Worm (Caenorhabditis elegans): ENCODE data around the gene epic-1.

Gene epic-1

DNA sequence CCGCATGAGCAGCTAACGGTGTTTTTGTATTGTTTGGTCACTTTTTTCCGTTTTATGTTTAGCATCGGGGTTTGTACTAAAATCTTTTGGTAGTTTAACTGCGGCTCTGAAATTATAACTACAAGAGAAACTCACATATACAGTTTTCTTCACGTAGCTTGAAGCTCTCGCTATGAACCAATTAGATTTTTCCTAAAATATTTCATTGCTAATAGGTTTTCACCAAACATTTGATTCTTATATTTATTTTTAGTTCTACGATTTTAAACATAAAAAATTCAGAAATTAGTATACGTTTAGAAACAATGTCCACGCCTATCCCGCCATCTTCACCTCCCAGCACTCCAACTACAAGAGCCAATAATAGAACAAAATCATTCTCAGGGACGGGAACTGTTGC is 44.3 kb downstream of the epic-1 start, which contains the start of gene C06A12.3:
C06A12.3 (plus strand) TSS at position 301 of the 400 bp plus-strand sequence.
- TF ChIP-seq somi-1 (GFP tag; optimal IDR thresholded peaks at IDR 0.05): no peak
- no peak for TF ChIP-seq bed-1 (GFP tag; IDR thresholded peaks at IDR 0.05)
- TF ChIP-seq rec-8 (tag; optimal IDR thresholded peaks at IDR 0.05): no peak
- no peak for TF ChIP-seq F39B2.1 (GFP tag; IDR thresholded peaks at IDR 0.05)
- no peak for TF ChIP-seq him-1 (tag; optimal IDR thresholded peaks at IDR 0.05)
- TF ChIP-seq xnd-1 (tag; optimal IDR thresholded peaks at IDR 0.05): no peak
- no peak for TF ChIP-seq K11D2.4 (GFP tag; IDR thresholded peaks at IDR 0.05)
- TF ChIP-seq attf-3 (GFP tag; conservative IDR thresholded peaks at IDR 0.05): no peak
- TF ChIP-seq ceh-40 (GFP tag; IDR thresholded peaks at IDR 0.05): no peak
- no peak for TF ChIP-seq lsl-1 (GFP tag; optimal IDR thresholded peaks at IDR 0.05)
- TF ChIP-seq ztf-26 (tag; optimal IDR thresholded peaks at IDR 0.05): no peak
- no peak for TF ChIP-seq sdz-38 (tag; optimal IDR thresholded peaks at IDR 0.05)
- no peak for TF ChIP-seq tbp1 (GFP tag; optimal IDR thresholded peaks at IDR 0.05)
- no peak for TF ChIP-seq snpc-3.4 (tag; optimal IDR thresholded peaks at IDR 0.05)
- TF ChIP-seq ztf-25 (GFP tag; IDR thresholded peaks at IDR 0.05): no peak
- no peak for TF ChIP-seq sea-2 (GFP tag; IDR thresholded peaks at IDR 0.05)

ce11 chrIV:17426970-17427369 is 44.8 kb downstream of the epic-1 start:
- TF ChIP-seq sptf-2 (GFP tag; optimal IDR thresholded peaks at IDR 0.05) (no peak), ceh-40 (GFP tag; IDR thresholded peaks at IDR 0.05) (no peak), somi-1 (GFP tag; optimal IDR thresholded peaks at IDR 0.05) (no peak), hlh-12 (tag; optimal IDR thresholded peaks at IDR 0.05) (no peak), lin-35 (GFP tag; optimal IDR thresholded peaks at IDR 0.05) (no peak), attf-6 (GFP tag; IDR thresholded peaks at IDR 0.05) (no peak), attf-3 (GFP tag; conservative IDR thresholded peaks at IDR 0.05) (no peak), fkh-3 (tag; optimal IDR thresholded peaks at IDR 0.05) (no peak), atf-7 (tag; optimal IDR thresholded peaks at IDR 0.05) (no peak), repo-1 (tag; optimal IDR thresholded peaks at IDR 0.05) (no peak), rcor-1 (GFP tag; IDR thresholded peaks at IDR 0.05) (no peak), madf-6 (GFP tag; IDR thresholded peaks at IDR 0.05) (no peak), K11D2.4 (GFP tag; IDR thresholded peaks at IDR 0.05) (no peak), lin-26 (GFP tag; IDR thresholded peaks at IDR 0.05) (no peak)
